Fruit fly (Drosophila melanogaster) whole organism, adult: ENCODE measurements around the gene GC.

Source experiments
- Crg-1 ChIP-seq: fragments of 200-800 bp; sonication (Bioruptor generic); optimal IDR thresholded peaks from 2 replicates; lab custom pipeline; 2016; ENCODE audit warnings: missing biosample characterization, missing genetic modification characterization
- kay ChIP-seq: fragments of 200-800 bp; sonication (Bioruptor generic); peaks from one replicate; lab custom pipeline; 2016; ENCODE audit warnings: missing biosample characterization, missing genetic modification characterization, borderline replicate concordance
- ovo ChIP-seq: fragments of 200-800 bp; sonication (Bioruptor generic); optimal IDR thresholded peaks from 2 replicates; lab custom pipeline; 2016; ENCODE audit warnings: missing biosample characterization, missing genetic modification characterization
- toe ChIP-seq: fragments of 200-800 bp; sonication (Bioruptor generic); optimal IDR thresholded peaks from 2 replicates; lab custom pipeline; 2016; ENCODE audit warnings: missing biosample characterization, missing genetic modification characterization

DNA sequence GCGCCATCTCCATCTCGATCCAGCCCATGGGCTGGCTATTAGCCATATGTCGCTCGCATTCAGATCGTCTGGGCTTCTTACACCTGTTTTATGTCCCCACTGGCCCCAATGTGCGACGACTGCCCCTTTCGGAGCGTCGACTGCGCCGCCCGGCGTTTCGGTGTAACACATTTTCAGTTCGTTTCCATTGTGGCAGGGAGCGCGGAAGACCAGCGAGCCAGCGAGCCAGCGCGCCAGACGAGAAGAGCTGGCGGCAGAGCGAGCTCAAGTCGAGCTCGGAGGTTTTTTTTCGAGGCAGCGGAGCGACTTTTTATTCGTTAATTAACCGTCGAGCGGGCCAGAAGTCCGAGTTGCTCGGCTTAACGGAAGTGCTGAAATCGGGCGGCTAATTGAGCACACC lies 45.3 kb upstream of the GC start, which contains the start of gene CG7991:
- TF ChIP-seq kay (GFP tag; lab: Kevin White, UChicago) (no peak), toe (GFP tag; lab: Kevin White, UChicago) (no peak), Crg-1 (no peak), ovo (GFP tag; lab: Kevin White, UChicago) (no peak)
